Fruit fly (Drosophila melanogaster) whole organism, embryonic: ENCODE measurements around the gene Eh.

Source experiments
- Atf6 ChIP-seq: fragments of 200-800 bp; sonication (Bioruptor generic); IDR thresholded peaks from 2 replicates; pipeline ENCODE4 v1.3.6; 2022; ENCODE audit warnings: missing biosample characterization, missing genetic modification characterization
- Awh ChIP-seq: fragments of 200-800 bp; sonication (Bioruptor generic); IDR thresholded peaks from 2 replicates; pipeline ENCODE4, ENCODE4 v1.3.6; 2022; ENCODE audit warnings: missing biosample characterization, missing genetic modification characterization
- Bgb ChIP-seq: fragments of 200-800 bp; sonication (Bioruptor generic); IDR thresholded peaks from 2 replicates; pipeline ENCODE4 v1.3.6; 2022; ENCODE audit warnings: missing biosample characterization, missing genetic modification characterization; ENCODE audit not compliant: partially characterized antibody
- Bteb2 ChIP-seq: fragments of 200-800 bp; sonication (Bioruptor generic); optimal IDR thresholded peaks from 2 replicates; lab custom pipeline; 2016; ENCODE audit warnings: missing biosample characterization, missing genetic modification characterization
- CG11560 ChIP-seq: fragments of 200-800 bp; sonication (Bioruptor generic); IDR thresholded peaks from 3 replicates; pipeline ENCODE4 v1.3.6; 2022; ENCODE audit warnings: missing biosample characterization, missing genetic modification characterization
- CG11723 ChIP-seq: fragments of 200-800 bp; sonication (Bioruptor generic); optimal IDR thresholded peaks from 2 replicates; lab custom pipeline; 2017; ENCODE audit warnings: missing biosample characterization, mild to moderate bottlenecking, missing genetic modification characterization
- CG12219 ChIP-seq: fragments of 200-800 bp; sonication (Bioruptor generic); optimal IDR thresholded peaks from 3 replicates; lab custom pipeline; 2018; ENCODE audit warnings: missing biosample characterization, mild to moderate bottlenecking, missing genetic modification characterization
- CG12744 ChIP-seq: fragments of 200-800 bp; sonication (Bioruptor generic); optimal IDR thresholded peaks from 2 replicates; lab custom pipeline; 2016; ENCODE audit warnings: missing biosample characterization, missing genetic modification characterization
- CG13424 ChIP-seq: fragments of 200-800 bp; sonication (Bioruptor generic); optimal IDR thresholded peaks from 2 replicates; lab custom pipeline; 2019; ENCODE audit warnings: missing biosample characterization, mild to moderate bottlenecking, missing genetic modification characterization, moderate library complexity
- CG13894 ChIP-seq: fragments of 200-800 bp; sonication (Bioruptor generic); optimal IDR thresholded peaks from 3 replicates; lab custom pipeline; 2018; ENCODE audit warnings: missing biosample characterization, mild to moderate bottlenecking, missing genetic modification characterization, moderate library complexity
- CG14710 ChIP-seq: fragments of 200-800 bp; sonication (Bioruptor generic); optimal IDR thresholded peaks from 3 replicates; lab custom pipeline; 2019; ENCODE audit warnings: missing biosample characterization, mild to moderate bottlenecking, missing genetic modification characterization, moderate library complexity
- CG18599 ChIP-seq: fragments of 200-800 bp; sonication (Bioruptor generic); optimal IDR thresholded peaks from 3 replicates; lab custom pipeline; 2017; ENCODE audit warnings: missing biosample characterization, missing genetic modification characterization, mild to moderate bottlenecking, moderate library complexity, missing genetic modification reagents
- CG18619 ChIP-seq: fragments of 200-800 bp; sonication (Bioruptor generic); optimal IDR thresholded peaks from 3 replicates; lab custom pipeline; 2017; ENCODE audit warnings: missing biosample characterization, mild to moderate bottlenecking, missing genetic modification characterization
- CG3163 ChIP-seq: fragments of 200-800 bp; sonication (Bioruptor generic); optimal IDR thresholded peaks from 3 replicates; lab custom pipeline; 2016; ENCODE audit warnings: missing biosample characterization, missing genetic modification characterization
- CG3407 ChIP-seq: fragments of 200-800 bp; sonication (Bioruptor generic); optimal IDR thresholded peaks from 2 replicates; lab custom pipeline; 2018; ENCODE audit warnings: missing biosample characterization, mild to moderate bottlenecking, missing genetic modification characterization
- CG3838 ChIP-seq: fragments of 200-800 bp; sonication (Bioruptor generic); optimal IDR thresholded peaks from 3 replicates; lab custom pipeline; 2016; ENCODE audit warnings: missing biosample characterization, missing genetic modification characterization
- CG7271 ChIP-seq: fragments of 200-800 bp; sonication (Bioruptor generic); optimal IDR thresholded peaks from 2 replicates; lab custom pipeline; 2018; ENCODE audit warnings: missing biosample characterization, mild to moderate bottlenecking, missing genetic modification characterization, moderate library complexity
- CG8281 ChIP-seq: fragments of 200-800 bp; sonication (Bioruptor generic); optimal IDR thresholded peaks from 2 replicates; lab custom pipeline; 2018; ENCODE audit warnings: missing biosample characterization, mild to moderate bottlenecking, missing genetic modification characterization, moderate library complexity
- CG8765 ChIP-seq: fragments of 200-800 bp; sonication (Bioruptor generic); IDR thresholded peaks from 2 replicates; pipeline ENCODE4 v1.3.6; 2022; ENCODE audit warnings: missing biosample characterization, missing genetic modification characterization
- CG9876 ChIP-seq: fragments of 200-800 bp; sonication (Bioruptor generic); optimal IDR thresholded peaks from 2 replicates; lab custom pipeline; 2016; ENCODE audit warnings: missing biosample characterization, missing genetic modification characterization
- Dbx ChIP-seq: fragments of 200-800 bp; sonication (Bioruptor generic); IDR thresholded peaks from 3 replicates; pipeline ENCODE4 v1.3.6; 2022; ENCODE audit warnings: missing biosample characterization, missing genetic modification characterization
- Doc2 ChIP-seq: fragments of 200-800 bp; sonication (Bioruptor generic); IDR thresholded peaks from 2 replicates; pipeline ENCODE4 v1.3.6; 2022; ENCODE audit warnings: missing biosample characterization, missing genetic modification characterization
- Dref ChIP-seq: fragments of 200-800 bp; sonication (Bioruptor generic); IDR thresholded peaks from 2 replicates; pipeline ENCODE4 v1.3.6; 2022; ENCODE audit warnings: missing biosample characterization, missing genetic modification characterization
- H2.0 ChIP-seq: fragments of 200-800 bp; sonication (Bioruptor generic); IDR thresholded peaks from 2 replicates; pipeline ENCODE4 v1.3.6; 2022; ENCODE audit warnings: missing biosample characterization, missing genetic modification characterization
- HLH3B ChIP-seq: fragments of 200-800 bp; sonication (Bioruptor generic); IDR thresholded peaks from 2 replicates; pipeline ENCODE4 v1.3.6; 2022; ENCODE audit warnings: missing biosample characterization, missing genetic modification characterization
- Hr78 ChIP-seq, 2 experiments: fragments of 200-800 bp in 1 of 2; fragments of >200 bp in 1 of 2; sonication (Bioruptor generic) in 1 of 2; optimal IDR thresholded peaks; 2 replicates each; lab custom pipeline; 2017 to 2019; ENCODE audit warnings: missing biosample characterization in 2 of 2, missing genetic modification characterization in 2 of 2, mild to moderate bottlenecking in 1 of 2, moderate library complexity in 1 of 2
- NFAT ChIP-seq: fragments of 200-800 bp; sonication (Bioruptor generic); IDR thresholded peaks from 2 replicates; pipeline ENCODE4 v1.3.6; 2022; ENCODE audit warnings: missing biosample characterization, missing genetic modification characterization
- Opbp ChIP-seq: fragments of 200-800 bp; sonication (Bioruptor generic); IDR thresholded peaks from 3 replicates; pipeline ENCODE4 v1.3.6; 2022; ENCODE audit warnings: missing biosample characterization, missing genetic modification characterization; ENCODE audit not compliant: partially characterized antibody
- Sry-δ ChIP-seq: fragments of 200-800 bp; sonication (Bioruptor generic); optimal IDR thresholded peaks from 2 replicates; lab custom pipeline; 2016; ENCODE audit warnings: missing biosample characterization, missing genetic modification characterization
- Stat92E ChIP-seq, 3 experiments: fragments of >200 bp in 2 of 3; fragments of 200-800 bp in 1 of 3; sonication (Bioruptor generic) in 1 of 3; optimal IDR thresholded peaks; 2 replicates each; lab custom pipeline; 2017 to 2019; ENCODE audit warnings: missing biosample characterization in 3 of 3, missing genetic modification characterization in 3 of 3, mild to moderate bottlenecking in 1 of 3, moderate library complexity in 1 of 3
- ab ChIP-seq: fragments of 200-800 bp; sonication (Bioruptor generic); optimal IDR thresholded peaks from 2 replicates; lab custom pipeline; 2016; ENCODE audit warnings: missing biosample characterization, missing genetic modification characterization
- caup ChIP-seq: fragments of 200-800 bp; sonication (Bioruptor generic); optimal IDR thresholded peaks from 3 replicates; lab custom pipeline; 2017; ENCODE audit warnings: missing biosample characterization, mild to moderate bottlenecking, missing genetic modification characterization, moderate library complexity; ENCODE audit not compliant: severe bottlenecking
- cg ChIP-seq: fragments of 200-800 bp; sonication (Bioruptor generic); optimal IDR thresholded peaks from 3 replicates; lab custom pipeline; 2019; ENCODE audit warnings: missing biosample characterization, mild to moderate bottlenecking, missing genetic modification characterization, moderate library complexity
- da ChIP-seq: fragments of 200-800 bp; sonication (Bioruptor generic); optimal IDR thresholded peaks from 2 replicates; lab custom pipeline; 2016; ENCODE audit warnings: missing biosample characterization, missing genetic modification characterization
- danr ChIP-seq: fragments of 200-800 bp; sonication (Bioruptor generic); IDR thresholded peaks from 2 replicates; pipeline ENCODE4 v1.3.6; 2022; ENCODE audit warnings: missing biosample characterization, missing genetic modification characterization
- dati ChIP-seq: fragments of 200-800 bp; sonication (Bioruptor generic); IDR thresholded peaks from 2 replicates; pipeline ENCODE4 v1.3.6; 2022; ENCODE audit warnings: missing biosample characterization, missing genetic modification characterization
- dmrt11E ChIP-seq: fragments of 200-800 bp; sonication (Bioruptor generic); optimal IDR thresholded peaks from 3 replicates; lab custom pipeline; 2018; ENCODE audit warnings: missing biosample characterization, mild to moderate bottlenecking, missing genetic modification characterization, moderate library complexity
- emc ChIP-seq: fragments of 200-800 bp; sonication (Bioruptor generic); optimal IDR thresholded peaks from 2 replicates; lab custom pipeline; 2016; ENCODE audit warnings: missing biosample characterization, missing genetic modification characterization
- en ChIP-seq: fragments of 200-800 bp; sonication (Bioruptor generic); optimal IDR thresholded peaks from 2 replicates; lab custom pipeline; 2016; ENCODE audit warnings: missing biosample characterization, missing genetic modification characterization
- eyg ChIP-seq: fragments of 200-800 bp; sonication (Bioruptor generic); optimal IDR thresholded peaks from 3 replicates; lab custom pipeline; 2016; ENCODE audit warnings: missing biosample characterization, missing genetic modification characterization
- ham ChIP-seq: fragments of 200-800 bp; sonication (Bioruptor generic); IDR thresholded peaks from 2 replicates; pipeline ENCODE4 v1.3.6; 2022; ENCODE audit warnings: missing biosample characterization, missing genetic modification characterization
- nerfin-1 ChIP-seq: fragments of 200-800 bp; sonication (Bioruptor generic); optimal IDR thresholded peaks from 3 replicates; lab custom pipeline; 2019; ENCODE audit warnings: missing biosample characterization, mild to moderate bottlenecking, missing genetic modification characterization, moderate library complexity
- org-1 ChIP-seq: fragments of 200-800 bp; sonication (Bioruptor generic); optimal IDR thresholded peaks from 2 replicates; lab custom pipeline; 2017; ENCODE audit warnings: missing biosample characterization, missing genetic modification characterization
- pzg ChIP-seq: fragments of 200-800 bp; sonication (Bioruptor generic); optimal IDR thresholded peaks from 3 replicates; lab custom pipeline; 2018; ENCODE audit warnings: missing biosample characterization, mild to moderate bottlenecking, missing genetic modification characterization, moderate library complexity
- schlank ChIP-seq: fragments of 200-800 bp; sonication (Bioruptor generic); optimal IDR thresholded peaks from 2 replicates; lab custom pipeline; 2018; ENCODE audit warnings: missing biosample characterization, mild to moderate bottlenecking, missing genetic modification characterization
- scrt ChIP-seq: fragments of 200-800 bp; sonication (Bioruptor generic); optimal IDR thresholded peaks from 2 replicates; lab custom pipeline; 2018; ENCODE audit warnings: missing biosample characterization, mild to moderate bottlenecking, missing genetic modification characterization, moderate library complexity
- sim ChIP-seq: fragments of 200-800 bp; sonication (Bioruptor generic); IDR thresholded peaks from 2 replicates; pipeline ENCODE4 v1.3.6; 2022; ENCODE audit warnings: missing biosample characterization, missing genetic modification characterization
- slp2 ChIP-seq: fragments of 200-800 bp; sonication (Bioruptor generic); optimal IDR thresholded peaks from 2 replicates; lab custom pipeline; 2016; ENCODE audit warnings: missing biosample characterization, missing genetic modification characterization
- stc ChIP-seq: fragments of 200-800 bp; sonication (Bioruptor generic); IDR thresholded peaks from 2 replicates; pipeline ENCODE4 v1.3.6; 2022; ENCODE audit warnings: missing biosample characterization, missing genetic modification characterization
- z ChIP-seq: fragments of 200-800 bp; sonication (Bioruptor generic); IDR thresholded peaks from 3 replicates; pipeline ENCODE4 v1.3.6; 2022; ENCODE audit warnings: missing biosample characterization, missing genetic modification characterization

Gene Eh

DNA sequence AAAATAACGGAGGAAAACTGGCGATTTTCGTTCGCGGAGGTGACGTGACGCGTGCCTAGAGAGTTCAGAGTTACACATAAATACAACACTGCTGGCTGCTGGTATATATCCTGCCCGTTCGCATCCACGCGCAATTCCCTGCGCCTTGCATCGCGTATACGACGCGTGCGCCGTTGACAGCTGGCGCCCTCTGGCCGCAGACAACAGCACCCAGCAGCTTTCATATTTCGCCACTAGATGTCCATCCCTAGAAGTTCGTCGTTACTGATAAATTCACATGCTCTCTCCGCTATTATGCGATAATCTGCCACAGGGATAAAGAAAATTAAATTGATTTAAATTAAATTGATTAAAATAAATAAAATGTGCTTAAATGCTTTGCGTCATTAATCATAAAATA, 46.2 kb downstream of the Eh start, which contains the start of gene Sur-8 (continued):
- no peak for TF ChIP-seq CG3838 (GFP tag; lab: Kevin White, UChicago)
- no peak for TF ChIP-seq Stat92E (GFP tag; optimal IDR thresholded peaks at IDR 0.05; lab: Kevin White, UChicago)
- no peak for TF ChIP-seq dati (GFP tag; lab: Robert Waterston, UW)
- no peak for TF ChIP-seq dmrt11E (tag; lab: Kevin White, UChicago)
- TF ChIP-seq slp2 (GFP tag; lab: Kevin White, UChicago), result peak; percentile 44
- peak; percentile 67 for TF ChIP-seq CG11723 (GFP tag; lab: Kevin White, UChicago)
- peak; percentile 24 for TF ChIP-seq org-1 (GFP tag; lab: Kevin White, UChicago)
- 0 out of 3 replicates have a peak, but pooled peaks have one; percentile 39 for TF ChIP-seq CG11560 (tag; lab: Robert Waterston, UW)
- peak; percentile 84 for TF ChIP-seq Dbx (GFP tag; lab: Robert Waterston, UW)
- TF ChIP-seq emc (GFP tag; lab: Kevin White, UChicago), result no peak
- peak; percentile 45 for TF ChIP-seq CG12744 (GFP tag; lab: Kevin White, UChicago)
- no peak for TF ChIP-seq Doc2 (GFP tag; lab: Robert Waterston, UW)
- no peak for TF ChIP-seq CG8281 (tag; lab: Kevin White, UChicago)
- TF ChIP-seq HLH3B (GFP tag; lab: Robert Waterston, UW), result peak; percentile 67
- TF ChIP-seq ham (GFP tag; lab: Robert Waterston, UW), result no peak; the same call in 1 of the 2 replicates
- TF ChIP-seq schlank (tag; lab: Kevin White, UChicago), result no peak
- no peak for TF ChIP-seq da (GFP tag; lab: Kevin White, UChicago)
- peak; percentile 55 for TF ChIP-seq CG18619 (GFP tag; lab: Kevin White, UChicago)
- no peak for TF ChIP-seq cg
- TF ChIP-seq scrt (GFP tag; lab: Kevin White, UChicago), result peak; percentile 24
- TF ChIP-seq CG7271 (tag; lab: Kevin White, UChicago), result no peak
- TF ChIP-seq pzg (GFP tag; lab: Kevin White, UChicago), result peak; percentile 35
- peak; percentile 50; the same call in 2 of the 3 replicates for TF ChIP-seq Opbp (GFP tag; lab: Robert Waterston, UW)
- peak; percentile 2 for TF ChIP-seq CG14710 (tag; lab: Kevin White, UChicago)
- TF ChIP-seq NFAT (GFP tag; lab: Robert Waterston, UW), result peak; percentile 91
- TF ChIP-seq caup (GFP tag; lab: Kevin White, UChicago), result peak; percentile 77
- TF ChIP-seq CG3163, result peak; percentile 7
- TF ChIP-seq z (GFP tag; lab: Robert Waterston, UW), result no peak
- peak; percentile 60 for TF ChIP-seq CG9876 (GFP tag; lab: Kevin White, UChicago)
- peak; percentile 0 for TF ChIP-seq CG13424 (tag; lab: Kevin White, UChicago)
- peak; percentile 60 for TF ChIP-seq Atf6 (GFP tag; lab: Robert Waterston, UW)
- TF ChIP-seq CG3407 (GFP tag; lab: Kevin White, UChicago), result peak; percentile 26
- no peak for TF ChIP-seq Hr78 (GFP tag; optimal IDR thresholded peaks at IDR 0.05; lab: Kevin White, UChicago)
- no peak for TF ChIP-seq Bteb2 (GFP tag; lab: Kevin White, UChicago)
- TF ChIP-seq ab (GFP tag; lab: Kevin White, UChicago), result no peak
- TF ChIP-seq nerfin-1 (tag; lab: Kevin White, UChicago), result no peak
- peak; percentile 23 for TF ChIP-seq CG13894 (tag; lab: Kevin White, UChicago)
- TF ChIP-seq stc (GFP tag; lab: Robert Waterston, UW), result peak; percentile 39; the same call in 1 of the 2 replicates
- TF ChIP-seq CG12219 (GFP tag; lab: Kevin White, UChicago), result peak; percentile 43
- no peak for TF ChIP-seq CG8765 (GFP tag; lab: Robert Waterston, UW)
- TF ChIP-seq en (GFP tag; lab: Kevin White, UChicago), result peak; percentile 33
- TF ChIP-seq sim (GFP tag; lab: Robert Waterston, UW), result 0 out of 2 replicates have a peak, but pooled peaks have one; percentile 31
- TF ChIP-seq CG18599, result peak; percentile 47
- TF ChIP-seq Awh (GFP tag; lab: Robert Waterston, UW), result no peak
- TF ChIP-seq danr (GFP tag; lab: Robert Waterston, UW), result no peak
- TF ChIP-seq H2.0 (GFP tag; lab: Robert Waterston, UW), result peak; percentile 62
- TF ChIP-seq Sry-δ (GFP tag; lab: Kevin White, UChicago), result peak; percentile 23
- peak; percentile 46; the same call in 1 of the 2 replicates for TF ChIP-seq Bgb (GFP tag; lab: Robert Waterston, UW)
- TF ChIP-seq eyg (GFP tag; lab: Kevin White, UChicago), result no peak
- peak; percentile 31 for TF ChIP-seq Dref (GFP tag; lab: Robert Waterston, UW)
